Worm (Caenorhabditis elegans): ENCODE results near the gene F07C3.16.
A peak's percentile ranks its signal among the peaks of the same experiment; 100 is the strongest.

Gene F07C3.16

ce11 chrV:9257467-9257866 is at the start of gene F07C3.16:
Gene F07C3.16, minus strand, starts transcription at chrV:9257567.
- TF ChIP-seq hmg-4 (GFP tag; optimal IDR thresholded peaks at IDR 0.05) (no peak), hmbx-1 (tag; optimal IDR thresholded peaks at IDR 0.05) (no peak), F13C5.2 (tag; optimal IDR thresholded peaks at IDR 0.05) (no peak), scrt-1 (GFP tag; IDR thresholded peaks at IDR 0.05) (no peak), tbx-11 (GFP tag; IDR thresholded peaks at IDR 0.05) (no peak), ceh-13 (GFP tag; optimal IDR thresholded peaks at IDR 0.05) (no peak)

DNA sequence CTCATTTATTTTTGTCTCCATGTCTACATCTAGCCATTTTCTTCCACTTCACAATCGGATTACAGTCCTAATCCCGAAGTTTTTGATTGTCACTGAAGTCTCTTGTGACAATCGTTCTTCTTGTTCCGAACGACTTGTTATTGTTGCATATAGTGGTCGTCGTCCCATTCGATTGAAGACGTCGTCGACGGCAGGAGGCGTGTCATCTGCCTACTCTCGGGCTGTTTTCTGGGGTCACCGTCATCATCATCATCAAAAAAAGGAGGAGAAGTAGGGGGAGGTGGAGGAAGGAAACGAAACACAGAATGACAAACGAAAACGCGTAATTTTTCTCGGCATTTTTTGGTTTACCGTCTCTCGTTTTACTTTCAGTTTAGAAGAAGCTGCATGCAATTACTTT is 47.7 kb upstream of the F07C3.16 start, which contains the start of gene F44A2.3:
TSS of gene F44A2.3 (plus strand) at position 301 of the 400 bp plus-strand sequence.
- TF ChIP-seq sea-1 (GFP tag; conservative IDR thresholded peaks at IDR 0.05) = no peak
- no peak for TF ChIP-seq ets-7 (tag; optimal IDR thresholded peaks at IDR 0.05)
- TF ChIP-seq tra-4 (tag; optimal IDR thresholded peaks at IDR 0.05) = no peak
- TF ChIP-seq hnd-1 (tag; optimal IDR thresholded peaks at IDR 0.05) = no peak
- no peak for TF ChIP-seq B0310.2 (tag; optimal IDR thresholded peaks at IDR 0.05)
- no peak for TF ChIP-seq flt-1 (GFP tag; IDR thresholded peaks at IDR 0.05)
- TF ChIP-seq hmbx-1 (tag; optimal IDR thresholded peaks at IDR 0.05) = no peak
- no peak for TF ChIP-seq ceh-36 (tag; optimal IDR thresholded peaks at IDR 0.05)
- TF ChIP-seq aly-1 (tag; optimal IDR thresholded peaks at IDR 0.05) = no peak
- TF ChIP-seq ceh-13 (GFP tag; optimal IDR thresholded peaks at IDR 0.05) = no peak

DNA sequence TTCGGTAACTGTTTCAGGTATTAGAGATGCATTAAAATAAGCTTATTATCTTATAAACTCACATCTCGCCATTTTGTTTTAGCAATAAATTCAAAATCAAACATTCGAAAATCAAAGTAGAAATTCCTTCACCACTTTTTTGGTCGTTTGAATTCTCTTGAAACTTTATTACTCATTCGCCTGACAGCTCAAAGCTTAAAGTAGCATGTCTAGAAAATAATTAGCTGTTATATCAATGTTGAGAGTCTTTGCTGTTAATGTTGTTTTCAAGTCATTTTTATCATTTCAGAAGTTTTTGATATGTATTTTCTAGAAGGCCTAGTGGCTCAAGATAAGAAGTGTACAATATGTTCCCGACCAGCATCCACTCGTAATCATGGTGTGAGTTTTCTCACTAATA is 45.7 kb upstream of the F07C3.16 start, which contains the start of gene nhr-39:
TSS of gene nhr-39 (plus strand) at position 301 of the 400 bp plus-strand sequence.
- TF ChIP-seq sea-1 (GFP tag; conservative IDR thresholded peaks at IDR 0.05) = no peak

ce11 chrV:9297332-9297731 is 40.0 kb upstream of the F07C3.16 start, which contains the start of gene F44A2.5:
Gene F44A2.5, plus strand, starts transcription at chrV:9297632.
- TF ChIP-seq flt-1 (GFP tag; IDR thresholded peaks at IDR 0.05) (no peak), sea-1 (GFP tag; conservative IDR thresholded peaks at IDR 0.05) (no peak), ets-7 (tag; optimal IDR thresholded peaks at IDR 0.05) (no peak), tra-4 (tag; optimal IDR thresholded peaks at IDR 0.05) (no peak), ceh-13 (GFP tag; optimal IDR thresholded peaks at IDR 0.05) (no peak), F13C5.2 (tag; optimal IDR thresholded peaks at IDR 0.05) (no peak), B0310.2 (tag; optimal IDR thresholded peaks at IDR 0.05) (no peak), aly-1 (tag; optimal IDR thresholded peaks at IDR 0.05) (no peak)

ce11 chrV:9295581-9295980 is 38.2 kb upstream of the F07C3.16 start:
- no peak for TF ChIP-seq ets-7 (tag; optimal IDR thresholded peaks at IDR 0.05)
- TF ChIP-seq ceh-36 (tag; optimal IDR thresholded peaks at IDR 0.05) = no peak
- TF ChIP-seq hnd-1 (tag; optimal IDR thresholded peaks at IDR 0.05) = no peak
- TF ChIP-seq aly-1 (tag; optimal IDR thresholded peaks at IDR 0.05) = no peak
- TF ChIP-seq B0310.2 (tag; optimal IDR thresholded peaks at IDR 0.05) = no peak
- no peak for TF ChIP-seq tbx-37 (GFP tag; conservative IDR thresholded peaks at IDR 0.05)
- TF ChIP-seq ama-1 (optimal IDR thresholded peaks at IDR 0.05) = no peak

ce11 chrV:9293359-9293758 is 36.0 kb upstream of the F07C3.16 start:
- TF ChIP-seq sea-1 (GFP tag; conservative IDR thresholded peaks at IDR 0.05) = no peak
- peak; percentile 47 for TF ChIP-seq hmg-4 (GFP tag; optimal IDR thresholded peaks at IDR 0.05)
- TF ChIP-seq pes-1 (GFP tag; IDR thresholded peaks at IDR 0.05) = no peak
- 0 out of 2 replicates have a peak, but pooled peaks have one; percentile 41 for TF ChIP-seq scrt-1 (GFP tag; IDR thresholded peaks at IDR 0.05)
- no peak for TF ChIP-seq tra-4 (tag; optimal IDR thresholded peaks at IDR 0.05)
- no peak for TF ChIP-seq hmbx-1 (tag; optimal IDR thresholded peaks at IDR 0.05)
- no peak for TF ChIP-seq ets-7 (tag; optimal IDR thresholded peaks at IDR 0.05)
- TF ChIP-seq tbx-11 (GFP tag; IDR thresholded peaks at IDR 0.05) = no peak
- no peak for TF ChIP-seq aly-1 (tag; optimal IDR thresholded peaks at IDR 0.05)

DNA sequence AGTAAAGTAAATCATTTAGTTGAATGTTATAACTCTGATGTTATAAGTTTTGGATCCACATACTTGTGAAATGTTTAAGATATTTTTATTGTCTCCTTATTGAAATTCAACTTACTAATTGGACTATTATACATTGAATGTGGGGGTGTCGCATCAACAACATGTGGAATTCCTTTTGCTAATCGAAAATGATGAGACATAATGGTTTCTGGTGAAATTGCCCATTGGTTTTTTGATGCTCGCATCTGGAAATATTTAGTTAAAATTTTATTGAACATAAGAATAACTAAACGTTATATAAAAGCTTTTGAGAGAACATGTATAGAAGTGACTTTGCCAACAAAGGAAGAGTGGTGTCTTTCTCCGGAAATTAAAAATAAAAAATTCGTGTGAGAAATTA is 34.6 kb upstream of the F07C3.16 start, which contains the start of gene ZK682.7:
TSS of gene ZK682.7 (minus strand) at position 247 of the 400 bp plus-strand sequence.
- TF ChIP-seq hmbx-1 (tag; optimal IDR thresholded peaks at IDR 0.05) (no peak), pes-1 (GFP tag; IDR thresholded peaks at IDR 0.05) (no peak), B0310.2 (tag; optimal IDR thresholded peaks at IDR 0.05) (no peak), ceh-36 (tag; optimal IDR thresholded peaks at IDR 0.05) (no peak), scrt-1 (GFP tag; IDR thresholded peaks at IDR 0.05) (no peak), hnd-1 (tag; optimal IDR thresholded peaks at IDR 0.05) (no peak), flt-1 (GFP tag; IDR thresholded peaks at IDR 0.05) (no peak), tbx-37 (GFP tag; conservative IDR thresholded peaks at IDR 0.05) (no peak), F13C5.2 (tag; optimal IDR thresholded peaks at IDR 0.05) (no peak), tra-4 (tag; optimal IDR thresholded peaks at IDR 0.05) (no peak), sea-1 (GFP tag; conservative IDR thresholded peaks at IDR 0.05) (no peak), ama-1 (optimal IDR thresholded peaks at IDR 0.05) (no peak), aly-1 (tag; optimal IDR thresholded peaks at IDR 0.05) (no peak)

DNA sequence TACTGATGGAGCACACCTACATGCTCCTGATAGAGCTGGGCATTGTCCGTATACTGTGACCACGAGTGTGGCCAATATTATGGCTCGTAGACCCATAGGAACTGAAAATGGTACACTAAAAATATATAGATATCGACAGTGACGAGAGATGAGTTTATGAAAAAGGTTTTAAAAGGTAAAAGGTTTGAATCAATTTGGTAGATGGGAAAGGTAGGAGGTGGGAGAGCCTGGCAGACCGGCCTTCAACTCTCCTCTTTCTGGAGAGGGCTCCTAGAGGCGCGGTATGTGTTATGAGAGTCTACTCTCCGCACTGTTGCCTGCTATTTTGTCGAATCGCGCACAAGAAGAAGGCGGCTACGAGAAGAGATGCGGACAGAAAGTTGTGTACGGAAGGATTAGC is 30.1 kb upstream of the F07C3.16 start, which contains the start of gene lron-2:
TSS of gene lron-2 (minus strand) at position 101 of the 400 bp plus-strand sequence.
- TF ChIP-seq tbx-11 (GFP tag; IDR thresholded peaks at IDR 0.05) = no peak
- TF ChIP-seq tbx-37 (GFP tag; conservative IDR thresholded peaks at IDR 0.05) = no peak
- TF ChIP-seq F13C5.2 (tag; optimal IDR thresholded peaks at IDR 0.05) = no peak
- TF ChIP-seq aly-1 (tag; optimal IDR thresholded peaks at IDR 0.05) = no peak
- TF ChIP-seq hmg-4 (GFP tag; optimal IDR thresholded peaks at IDR 0.05) = no peak
- no peak for TF ChIP-seq ama-1 (optimal IDR thresholded peaks at IDR 0.05)
- no peak for TF ChIP-seq ceh-13 (GFP tag; optimal IDR thresholded peaks at IDR 0.05)
- TF ChIP-seq scrt-1 (GFP tag; IDR thresholded peaks at IDR 0.05) = no peak

DNA sequence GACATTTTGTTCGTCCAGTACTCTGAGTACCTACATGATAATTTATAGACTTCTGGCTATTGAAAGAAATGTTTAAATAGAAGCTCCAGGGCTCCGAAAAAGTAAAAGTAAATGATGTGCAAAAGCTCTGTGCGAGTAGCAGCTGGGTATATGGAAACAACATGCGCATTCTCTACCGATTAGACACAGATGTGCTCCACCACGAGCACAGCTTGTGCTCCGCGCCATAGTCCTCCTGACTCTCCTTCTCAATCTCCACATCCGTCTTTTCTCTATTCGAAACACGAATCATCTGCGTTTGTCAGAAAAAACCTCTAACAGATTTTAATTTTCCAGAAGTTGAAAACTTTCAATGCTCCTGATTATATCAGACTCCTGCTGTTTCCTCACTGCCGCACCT is 26.1 kb upstream of the F07C3.16 start:
- no peak for TF ChIP-seq ama-1 (optimal IDR thresholded peaks at IDR 0.05)
- TF ChIP-seq hmg-4 (GFP tag; optimal IDR thresholded peaks at IDR 0.05) = no peak
- no peak for TF ChIP-seq aly-1 (tag; optimal IDR thresholded peaks at IDR 0.05)
- TF ChIP-seq ceh-36 (tag; optimal IDR thresholded peaks at IDR 0.05) = no peak
- TF ChIP-seq tra-4 (tag; optimal IDR thresholded peaks at IDR 0.05) = no peak
- TF ChIP-seq pes-1 (GFP tag; IDR thresholded peaks at IDR 0.05) = no peak
- no peak for TF ChIP-seq hnd-1 (tag; optimal IDR thresholded peaks at IDR 0.05)
- no peak for TF ChIP-seq flt-1 (GFP tag; IDR thresholded peaks at IDR 0.05)

All from whole organism, early embryonic.